Worm (Caenorhabditis elegans): ENCODE data around the gene kqt-1.

DNA sequence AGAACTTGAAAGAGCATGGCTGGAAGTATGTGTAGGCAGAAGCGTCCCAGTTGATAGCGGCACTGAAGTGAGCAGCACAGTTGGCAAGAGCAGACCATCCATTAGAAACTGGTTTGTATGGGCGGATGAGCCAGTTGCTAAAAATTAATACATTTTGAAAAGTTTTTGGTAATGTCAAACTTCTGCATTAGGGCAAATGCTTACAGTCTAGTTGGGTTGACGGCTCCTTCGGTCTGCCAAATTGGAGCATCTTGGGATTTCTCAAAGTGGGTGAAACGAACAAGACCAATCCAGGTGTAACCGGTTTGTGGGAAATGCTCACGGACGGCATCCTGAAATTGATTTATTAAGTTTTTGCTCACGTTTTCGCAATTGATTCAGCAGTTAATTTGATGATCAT, 1.2 kb upstream of the kqt-1 start:
- no peak for TF ChIP-seq hmg-4 (GFP tag; optimal IDR thresholded peaks at IDR 0.05)
- no peak for TF ChIP-seq scrt-1 (GFP tag; IDR thresholded peaks at IDR 0.05)
- TF ChIP-seq pes-1 (GFP tag; IDR thresholded peaks at IDR 0.05), result no peak
- TF ChIP-seq ama-1 (optimal IDR thresholded peaks at IDR 0.05), result no peak
- TF ChIP-seq tbx-11 (GFP tag; IDR thresholded peaks at IDR 0.05), result no peak
- TF ChIP-seq ceh-13 (GFP tag; optimal IDR thresholded peaks at IDR 0.05), result no peak
- TF ChIP-seq sea-1 (GFP tag; conservative IDR thresholded peaks at IDR 0.05), result 0 out of 2 replicates have a peak, but pooled peaks have one; percentile 57
- TF ChIP-seq ceh-36 (tag; optimal IDR thresholded peaks at IDR 0.05), result no peak
- TF ChIP-seq tbx-37 (GFP tag; conservative IDR thresholded peaks at IDR 0.05), result no peak
- no peak for TF ChIP-seq F13C5.2 (tag; optimal IDR thresholded peaks at IDR 0.05)
